Fruit fly (Drosophila melanogaster) whole organism, prepupa: Measurements from ENCODE around the gene GILT3.

Experiments
- CG16779 ChIP-seq: fragments of 200-800 bp; sonication (Bioruptor generic); optimal IDR thresholded peaks from 3 replicates; lab custom pipeline; 2017; ENCODE audit warnings: missing biosample characterization, mild to moderate bottlenecking, missing genetic modification characterization
- CG31627 ChIP-seq: fragments of 200-800 bp; sonication (Bioruptor generic); optimal IDR thresholded peaks from 3 replicates; lab custom pipeline; 2016; ENCODE audit warnings: missing biosample characterization, missing genetic modification characterization
- CG6163 ChIP-seq: fragments of 200-800 bp; sonication (Bioruptor generic); IDR thresholded peaks from 3 replicates; pipeline ENCODE4 v1.3.6; 2022; ENCODE audit warnings: missing biosample characterization, missing genetic modification characterization
- CG6854 ChIP-seq: fragments of 200-800 bp; sonication (Bioruptor generic); optimal IDR thresholded peaks from 2 replicates; lab custom pipeline; 2017; ENCODE audit warnings: missing biosample characterization, mild to moderate bottlenecking, missing genetic modification characterization
- CG7368 ChIP-seq: fragments of 200-800 bp; sonication (Bioruptor generic); optimal IDR thresholded peaks from 3 replicates; lab custom pipeline; 2016; ENCODE audit warnings: missing biosample characterization, missing genetic modification characterization
- CG9139 ChIP-seq: fragments of 200-800 bp; sonication (Bioruptor generic); optimal IDR thresholded peaks from 3 replicates; lab custom pipeline; 2017; ENCODE audit warnings: missing biosample characterization, mild to moderate bottlenecking, missing genetic modification characterization
- OdsH ChIP-seq: fragments of 200-800 bp; sonication (Bioruptor generic); optimal IDR thresholded peaks from 3 replicates; lab custom pipeline; 2016; ENCODE audit warnings: missing biosample characterization, missing genetic modification characterization
- fd85E ChIP-seq: fragments of 200-800 bp; sonication (Bioruptor generic); optimal IDR thresholded peaks from 3 replicates; lab custom pipeline; 2016; ENCODE audit warnings: missing biosample characterization, missing genetic modification characterization
- topi ChIP-seq: fragments of 200-800 bp; sonication (Bioruptor generic); optimal IDR thresholded peaks from 3 replicates; lab custom pipeline; 2016; ENCODE audit warnings: missing biosample characterization, missing genetic modification characterization
- vri ChIP-seq: fragments of 200-800 bp; sonication (Bioruptor generic); optimal IDR thresholded peaks from 3 replicates; lab custom pipeline; 2016; ENCODE audit warnings: missing biosample characterization, mild to moderate bottlenecking, missing genetic modification characterization

- TF ChIP-seq CG31627 (GFP tag; lab: Kevin White, UChicago), result no peak
- no peak for TF ChIP-seq CG16779
- no peak for TF ChIP-seq vri
- no peak for TF ChIP-seq OdsH (GFP tag; lab: Kevin White, UChicago)
- no peak for TF ChIP-seq topi (GFP tag; lab: Kevin White, UChicago)
- no peak for TF ChIP-seq CG6163 (GFP tag; lab: Robert Waterston, UW)
- no peak for TF ChIP-seq fd85E (GFP tag; lab: Kevin White, UChicago)
- no peak for TF ChIP-seq CG7368
- no peak for TF ChIP-seq CG6854 (GFP tag; lab: Kevin White, UChicago)
- TF ChIP-seq CG9139, result no peak
Measured at dm6 chr3R:23682203-23682602, 5.0 kb downstream of the GILT3 start, which contains the start of gene CG16710.
